Worm (Caenorhabditis elegans) whole organism, mixed stage, embryonic: ENCODE results near the gene Y6D1A.1.

Experiments used
- ceh-83 ChIP-seq: fragments of 200-800 bp; sonication (Bioruptor generic); optimal IDR thresholded peaks from 2 replicates; lab custom pipeline; 2018; ENCODE audit warnings: mild to moderate bottlenecking, missing genetic modification characterization, missing compliant biosample characterization
- nhr-237 ChIP-seq: fragments of 150-350 bp; optimal IDR thresholded peaks from 2 replicates; lab custom pipeline; 2014; ENCODE audit warnings: missing biosample characterization, missing genetic modification characterization
- nhr-28 ChIP-seq: fragments of 150-350 bp; optimal IDR thresholded peaks from 2 replicates; lab custom pipeline; 2014; ENCODE audit warnings: missing biosample characterization, missing genetic modification characterization
- zip-8 ChIP-seq: fragments of 150-350 bp; optimal IDR thresholded peaks from 2 replicates; lab custom pipeline; 2014; ENCODE audit warnings: missing biosample characterization, missing genetic modification characterization

DNA sequence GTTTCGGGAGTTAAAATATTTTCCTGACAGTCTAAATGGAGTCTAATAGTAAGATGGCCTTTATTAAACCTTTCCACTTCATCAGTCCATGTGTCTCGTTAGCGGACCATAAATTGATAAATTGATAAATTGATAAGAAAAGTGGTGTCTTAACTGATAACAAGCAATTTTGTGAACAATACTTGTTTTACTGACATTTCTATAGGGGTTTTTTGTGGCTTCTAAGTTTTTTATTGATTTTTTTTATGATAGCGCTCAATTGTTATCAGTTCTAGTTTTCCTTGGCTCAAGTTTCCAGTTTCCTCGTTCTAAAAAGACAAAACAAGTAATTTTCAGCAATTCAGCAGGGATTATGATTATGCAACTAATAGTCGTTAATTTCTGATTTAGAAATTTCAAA, 21.0 kb downstream of the Y6D1A.1 start, which contains the start of gene F43G6.17:
- TF ChIP-seq nhr-28 (tag; lab: Kevin White, UChicago), result no peak
- TF ChIP-seq ceh-83 (GFP tag; lab: Kevin White, UChicago), result no peak
- no peak for TF ChIP-seq nhr-237 (tag; lab: Kevin White, UChicago)
- TF ChIP-seq zip-8 (tag; lab: Kevin White, UChicago), result no peak
